Fruit fly (Drosophila melanogaster): Measurements from ENCODE around the gene Surf6.

Gene Surf6

dm6 chr3R:19860996-19861719 is 43.5 kb downstream of the Surf6 start, which contains the start of the genes Ire1 and Mrm2 (continued):
- TF ChIP-seq CG7271 (tag; optimal IDR thresholded peaks at IDR 0.05): peak; percentile 33
- TF ChIP-seq grau (tag; optimal IDR thresholded peaks at IDR 0.05): peak; percentile 82
- TF ChIP-seq CG7963 (GFP tag; IDR thresholded peaks at IDR 0.05; ENCODE audit: partially characterized antibody): no peak; the same call in 2 of the 3 replicates
- TF ChIP-seq CG43689 (GFP tag; IDR thresholded peaks at IDR 0.05): no peak
- TF ChIP-seq CG17359 (tag; optimal IDR thresholded peaks at IDR 0.05): peak; percentile 71
- peak; percentile 38 for TF ChIP-seq CG3281 (GFP tag; optimal IDR thresholded peaks at IDR 0.05)
- peak; percentile 97 for TF ChIP-seq CG30020 (tag; optimal IDR thresholded peaks at IDR 0.05)
- peak; percentile 38; the same call in 1 of the 2 replicates for TF ChIP-seq gt (GFP tag; IDR thresholded peaks at IDR 0.05)
- TF ChIP-seq run (tag; optimal IDR thresholded peaks at IDR 0.05): peak; percentile 6
- TF ChIP-seq ken (GFP tag; IDR thresholded peaks at IDR 0.05): peak; percentile 79
- peak; percentile 86 for TF ChIP-seq CG7786 (GFP tag; optimal IDR thresholded peaks at IDR 0.05)

dm6 chr3R:19859370-19860033 is 45.2 kb downstream of the Surf6 start:
- TF ChIP-seq ATbp (GFP tag; optimal IDR thresholded peaks at IDR 0.05): no peak
- TF ChIP-seq ro (GFP tag; IDR thresholded peaks at IDR 0.05): no peak
- peak; percentile 20 for TF ChIP-seq CG18262 (tag; optimal IDR thresholded peaks at IDR 0.05)
- TF ChIP-seq CG17359 (tag; optimal IDR thresholded peaks at IDR 0.05): no peak
- peak; percentile 91 for TF ChIP-seq D19A (tag; optimal IDR thresholded peaks at IDR 0.05)
- TF ChIP-seq slbo (GFP tag; IDR thresholded peaks at IDR 0.05): no peak
- no peak for TF ChIP-seq Asciz (GFP tag; optimal IDR thresholded peaks at IDR 0.05)
- peak; percentile 32 for TF ChIP-seq org-1 (GFP tag; optimal IDR thresholded peaks at IDR 0.05)
- no peak for TF ChIP-seq HHEX (GFP tag; optimal IDR thresholded peaks at IDR 0.05)
- no peak for TF ChIP-seq lov (optimal IDR thresholded peaks at IDR 0.05)
- TF ChIP-seq lov (GFP tag; IDR thresholded peaks at IDR 0.05): no peak
- TF ChIP-seq CG11560 (tag; IDR thresholded peaks at IDR 0.05): no peak
- no peak for TF ChIP-seq CG4360 (GFP tag; IDR thresholded peaks at IDR 0.05)
- TF ChIP-seq CG30403 (GFP tag; optimal IDR thresholded peaks at IDR 0.05): peak; percentile 7
- no peak for TF ChIP-seq seq (GFP tag; IDR thresholded peaks at IDR 0.05)
- no peak for TF ChIP-seq CG12219 (GFP tag; optimal IDR thresholded peaks at IDR 0.05)
- TF ChIP-seq hbn (GFP tag; IDR thresholded peaks at IDR 0.05; ENCODE audit: partially characterized antibody): no peak
- TF ChIP-seq CG3726 (GFP tag; IDR thresholded peaks at IDR 0.05): no peak
- no peak for TF ChIP-seq CG10147 (GFP tag; optimal IDR thresholded peaks at IDR 0.05)
- no peak for TF ChIP-seq psq (GFP tag; optimal IDR thresholded peaks at IDR 0.05)
- no peak for TF ChIP-seq CG14441 (GFP tag; IDR thresholded peaks at IDR 0.05)
- TF ChIP-seq MTF-1 (GFP tag; optimal IDR thresholded peaks at IDR 0.05; ENCODE audit: borderline replicate concordance): no peak
- no peak for TF ChIP-seq ara (GFP tag; IDR thresholded peaks at IDR 0.05)
- no peak for TF ChIP-seq slou (GFP tag; optimal IDR thresholded peaks at IDR 0.05)
- peak; percentile 88 for TF ChIP-seq mirr (GFP tag; optimal IDR thresholded peaks at IDR 0.05)
- TF ChIP-seq BtbVII (GFP tag; optimal IDR thresholded peaks at IDR 0.05): no peak
- TF ChIP-seq da (GFP tag; optimal IDR thresholded peaks at IDR 0.05): no peak
- no peak for TF ChIP-seq CG18476 (GFP tag; optimal IDR thresholded peaks at IDR 0.05)
- no peak for TF ChIP-seq z (GFP tag; IDR thresholded peaks at IDR 0.05)
- TF ChIP-seq CG13123 (GFP tag; optimal IDR thresholded peaks at IDR 0.05): no peak
- no peak for TF ChIP-seq pfk (GFP tag; optimal IDR thresholded peaks at IDR 0.05)
- TF ChIP-seq Vsx1 (GFP tag; optimal IDR thresholded peaks at IDR 0.05): no peak
- TF ChIP-seq CG17802 (tag; optimal IDR thresholded peaks at IDR 0.05): no peak
- no peak for TF ChIP-seq slp2 (GFP tag; optimal IDR thresholded peaks at IDR 0.05)
- peak; percentile 39; the same call in 1 of the 4 replicates for TF ChIP-seq Gug (GFP tag; IDR thresholded peaks at IDR 0.05)
- TF ChIP-seq CG8290 (GFP tag; optimal IDR thresholded peaks at IDR 0.05): no peak
- TF ChIP-seq CG8290 (tag; optimal IDR thresholded peaks at IDR 0.05): peak in 1 of 2 experiments; percentile 30
- peak; percentile 25 for TF ChIP-seq CG7556 (GFP tag; optimal IDR thresholded peaks at IDR 0.05)
